Worm (Caenorhabditis elegans): ENCODE data around the gene cnc-11.
A peak's percentile ranks its signal among the peaks of the same experiment; 100 is the strongest.

Gene cnc-11

ce11 chrV:1488642-1489041 is 46.5 kb downstream of the cnc-11 start:
- TF ChIP-seq tbx-11 (GFP tag; IDR thresholded peaks at IDR 0.05), result no peak
- no peak for TF ChIP-seq ama-1 (optimal IDR thresholded peaks at IDR 0.05)
- no peak for TF ChIP-seq hmbx-1 (tag; optimal IDR thresholded peaks at IDR 0.05)
- TF ChIP-seq F13C5.2 (tag; optimal IDR thresholded peaks at IDR 0.05), result no peak
- no peak for TF ChIP-seq B0310.2 (tag; optimal IDR thresholded peaks at IDR 0.05)
- TF ChIP-seq aly-1 (tag; optimal IDR thresholded peaks at IDR 0.05), result no peak
- TF ChIP-seq flt-1 (GFP tag; IDR thresholded peaks at IDR 0.05), result no peak
- no peak for TF ChIP-seq tra-4 (tag; optimal IDR thresholded peaks at IDR 0.05)
- TF ChIP-seq ceh-13 (GFP tag; optimal IDR thresholded peaks at IDR 0.05), result no peak
- TF ChIP-seq pes-1 (GFP tag; IDR thresholded peaks at IDR 0.05), result no peak
- no peak for TF ChIP-seq sea-1 (GFP tag; conservative IDR thresholded peaks at IDR 0.05)
- TF ChIP-seq scrt-1 (GFP tag; IDR thresholded peaks at IDR 0.05), result no peak
- no peak for TF ChIP-seq ets-7 (tag; optimal IDR thresholded peaks at IDR 0.05)
- TF ChIP-seq hnd-1 (tag; optimal IDR thresholded peaks at IDR 0.05), result no peak
- no peak for TF ChIP-seq ceh-36 (tag; optimal IDR thresholded peaks at IDR 0.05)
- TF ChIP-seq tbx-37 (GFP tag; conservative IDR thresholded peaks at IDR 0.05), result no peak
- TF ChIP-seq hmg-4 (GFP tag; optimal IDR thresholded peaks at IDR 0.05), result no peak

DNA sequence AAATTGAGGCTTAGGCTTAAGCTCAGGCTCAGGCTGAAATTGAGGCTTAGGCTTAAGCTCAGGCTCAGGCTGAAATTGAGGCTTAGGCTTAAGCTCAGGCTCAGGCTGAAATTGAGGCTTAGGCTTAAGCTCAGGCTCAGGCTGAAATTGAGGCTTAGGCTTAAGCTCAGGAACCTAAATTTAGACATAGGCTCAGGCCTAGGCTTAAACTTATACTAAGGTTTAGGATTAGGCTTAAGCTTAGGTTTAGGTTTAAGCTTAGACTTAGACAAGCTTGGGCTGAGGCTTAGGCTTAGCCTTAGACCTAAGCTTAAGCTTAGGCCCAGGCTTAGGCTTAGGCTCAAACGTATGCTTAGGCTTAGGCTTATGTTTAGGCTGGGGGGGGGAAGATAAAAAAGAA is 48.7 kb downstream of the cnc-11 start:
- peak; percentile 80 for TF ChIP-seq ceh-36 (tag; optimal IDR thresholded peaks at IDR 0.05)

- no peak for TF ChIP-seq ceh-13 (GFP tag; optimal IDR thresholded peaks at IDR 0.05)
- no peak for TF ChIP-seq sea-1 (GFP tag; conservative IDR thresholded peaks at IDR 0.05)
- no peak for TF ChIP-seq flt-1 (GFP tag; IDR thresholded peaks at IDR 0.05)
- no peak for TF ChIP-seq F13C5.2 (tag; optimal IDR thresholded peaks at IDR 0.05)
- no peak for TF ChIP-seq ama-1 (optimal IDR thresholded peaks at IDR 0.05)
Observed at ce11 chrV:1491510-1491909, 49.4 kb downstream of the cnc-11 start, which contains the start of gene C38C3.6. Gene C38C3.6, minus strand, starts transcription at chrV:1491610.
